Fruit fly (Drosophila melanogaster) whole organism: Measurements from ENCODE around the gene Septin4.

Experiments
- CG8478 ChIP-seq: fragments of >200 bp; optimal IDR thresholded peaks from 2 replicates; lab custom pipeline; 2018; ENCODE audit warnings: inconsistent platforms
- Dll ChIP-seq: fragments of >200 bp; optimal IDR thresholded peaks from 2 replicates; lab custom pipeline; 2017
- EcR ChIP-seq, 2 experiments: fragments of >200 bp; optimal IDR thresholded peaks; 2 replicates each; lab custom pipeline; 2017; ENCODE audit warnings: missing biosample characterization in 2 of 2, missing genetic modification characterization in 2 of 2, missing genetic modification reagents in 2 of 2
- pan ChIP-seq: fragments of >200 bp; optimal IDR thresholded peaks from 2 replicates; lab custom pipeline; 2017
- psq ChIP-seq: fragments of >200 bp; optimal IDR thresholded peaks from 2 replicates; lab custom pipeline; 2017
- usp ChIP-seq: fragments of >200 bp; optimal IDR thresholded peaks from 2 replicates; lab custom pipeline; 2017; ENCODE audit warnings: missing biosample characterization, missing genetic modification characterization, mixed read lengths

Septin4 gene

DNA sequence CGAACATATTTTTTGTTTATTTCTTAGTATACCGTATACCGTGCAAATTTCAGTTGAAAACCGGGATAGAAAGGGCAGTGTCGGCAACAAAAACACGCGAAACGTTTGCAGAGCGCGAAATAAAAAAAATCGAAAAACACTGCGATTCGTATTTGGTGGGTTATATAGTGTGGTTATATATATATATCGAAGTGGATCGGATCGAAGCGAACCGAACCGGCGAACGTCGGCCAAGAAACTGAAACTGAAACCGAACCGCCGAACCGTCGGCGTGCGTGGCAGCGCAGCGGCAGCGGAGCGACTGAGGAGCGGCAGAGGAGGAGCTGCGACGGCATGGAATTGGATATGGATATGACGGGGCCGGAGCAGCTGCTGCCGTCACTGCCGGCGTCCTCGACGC lies 26.2 kb upstream of the Septin4 start, which contains the start of the genes CG32572 and CG34325:
CG32572 (plus strand) TSS at position 16 of the 400 bp plus-strand sequence.
CG34325 (minus strand) TSS at position 244 of the 400 bp plus-strand sequence.
- no peak for TF ChIP-seq psq (lab: Kevin White, UChicago)
- TF ChIP-seq usp (GFP tag; lab: Kevin White, UChicago), result no peak
- no peak for TF ChIP-seq Dll (lab: Kevin White, UChicago)
- no peak for TF ChIP-seq CG8478 (lab: Kevin White, UChicago)
- no peak for TF ChIP-seq pan
- no peak for TF ChIP-seq EcR (GFP tag; optimal IDR thresholded peaks at IDR 0.05; lab: Kevin White, UChicago)

DNA sequence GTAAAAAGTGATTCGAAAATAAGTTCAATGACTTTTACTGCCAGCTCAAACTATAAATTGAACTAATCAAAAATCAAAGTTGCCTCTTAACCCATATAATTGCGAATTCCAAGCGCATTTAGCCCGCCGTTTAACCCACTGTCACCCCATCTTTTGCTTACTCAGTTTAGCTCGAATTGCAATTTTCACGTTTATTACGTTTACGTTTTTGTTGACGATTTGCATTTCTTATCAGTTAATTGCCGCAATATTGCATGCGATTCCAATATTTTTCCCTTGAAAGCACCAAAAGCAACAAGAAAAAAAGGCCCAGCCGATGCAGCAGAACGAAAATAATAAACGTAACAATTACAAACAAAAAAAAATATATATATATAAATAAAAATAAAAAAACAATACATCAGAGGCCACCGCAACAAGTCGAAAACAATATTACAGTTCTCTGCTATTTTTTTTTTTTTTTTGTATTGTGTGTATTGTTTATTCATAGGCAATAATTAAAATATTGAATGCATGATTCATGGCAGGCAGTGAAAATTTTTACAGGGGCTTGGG lies 23.3 kb upstream of the Septin4 start:
- TF ChIP-seq usp (GFP tag; lab: Kevin White, UChicago) (no peak), psq (lab: Kevin White, UChicago) (no peak), pan (no peak), CG8478 (lab: Kevin White, UChicago) (no peak), Dll (lab: Kevin White, UChicago) (no peak), EcR (GFP tag; optimal IDR thresholded peaks at IDR 0.05; lab: Kevin White, UChicago) (no peak)

DNA sequence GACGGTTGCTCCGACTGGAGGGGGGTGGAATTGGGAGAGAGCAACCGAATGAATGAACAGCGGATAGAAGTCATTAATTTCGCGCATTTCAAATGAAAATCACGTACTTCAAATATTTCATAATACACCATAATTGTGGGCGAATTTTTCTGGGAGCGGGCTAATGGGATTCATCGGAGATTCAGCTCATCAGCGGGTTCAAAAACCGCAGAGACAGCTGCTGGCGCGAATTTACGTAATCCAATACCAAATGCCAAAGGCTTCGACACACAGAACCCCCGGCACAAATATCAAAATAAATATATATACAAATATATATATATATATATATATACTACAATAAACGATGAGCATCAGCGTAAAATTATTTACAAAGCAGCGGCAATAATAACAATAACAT lies 21.7 kb upstream of the Septin4 start:
- TF ChIP-seq psq (lab: Kevin White, UChicago) (no peak), EcR (GFP tag; optimal IDR thresholded peaks at IDR 0.05; lab: Kevin White, UChicago) (no peak), pan (no peak), CG8478 (lab: Kevin White, UChicago) (no peak), usp (GFP tag; lab: Kevin White, UChicago) (no peak), Dll (lab: Kevin White, UChicago) (no peak)

DNA sequence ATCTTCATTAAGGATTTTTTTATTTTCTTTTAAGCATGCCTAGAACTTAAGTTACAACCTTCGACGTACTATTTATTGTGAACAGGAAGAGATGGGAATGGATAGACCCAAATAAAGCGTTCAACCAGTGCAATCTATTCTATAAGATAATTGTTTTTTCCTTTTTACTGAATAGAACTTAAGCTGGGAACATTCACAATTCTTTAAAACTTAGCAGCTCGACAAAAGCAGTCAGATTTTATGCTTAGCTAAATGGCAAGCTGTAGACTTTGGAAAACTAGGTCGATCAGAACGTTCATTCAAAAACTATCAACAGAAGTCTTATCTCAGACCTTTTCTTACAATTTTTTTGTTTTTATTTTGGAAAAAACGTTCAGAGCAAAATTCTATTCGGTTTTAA lies 16.0 kb upstream of the Septin4 start, which contains the start of gene CG13008:
CG13008 (plus strand) TSS at position 301 of the 400 bp plus-strand sequence.
- TF ChIP-seq CG8478 (lab: Kevin White, UChicago) (no peak), Dll (lab: Kevin White, UChicago) (no peak), pan (no peak), psq (lab: Kevin White, UChicago) (no peak), EcR (GFP tag; optimal IDR thresholded peaks at IDR 0.05; lab: Kevin White, UChicago) (no peak), usp (GFP tag; lab: Kevin White, UChicago) (no peak)

DNA sequence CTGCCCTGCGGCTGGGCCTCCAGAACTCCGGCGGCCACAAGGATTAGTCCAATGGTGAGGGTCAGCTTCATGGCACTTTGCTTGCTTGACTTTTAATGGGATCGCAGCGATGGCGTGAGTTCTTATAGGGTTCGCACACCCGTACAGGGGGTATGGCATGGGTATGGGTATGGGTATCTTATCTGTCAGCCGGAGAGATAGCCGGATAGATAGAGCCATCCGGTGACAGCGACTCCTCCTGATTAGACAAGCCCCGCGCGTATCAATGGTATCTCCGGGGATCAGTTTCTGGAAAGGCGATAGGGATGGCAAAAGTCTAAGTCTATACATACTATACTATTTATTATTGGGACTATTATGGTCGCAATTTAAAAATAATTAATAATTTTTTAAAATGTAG lies 11.8 kb upstream of the Septin4 start, which contains the start of gene CG9672:
CG9672 (minus strand) TSS at position 101 of the 400 bp plus-strand sequence.
- TF ChIP-seq pan, result no peak
- TF ChIP-seq EcR (GFP tag; optimal IDR thresholded peaks at IDR 0.05; lab: Kevin White, UChicago), result no peak
- no peak for TF ChIP-seq psq (lab: Kevin White, UChicago)
- no peak for TF ChIP-seq CG8478 (lab: Kevin White, UChicago)
- no peak for TF ChIP-seq usp (GFP tag; lab: Kevin White, UChicago)
- TF ChIP-seq Dll (lab: Kevin White, UChicago), result no peak

DNA sequence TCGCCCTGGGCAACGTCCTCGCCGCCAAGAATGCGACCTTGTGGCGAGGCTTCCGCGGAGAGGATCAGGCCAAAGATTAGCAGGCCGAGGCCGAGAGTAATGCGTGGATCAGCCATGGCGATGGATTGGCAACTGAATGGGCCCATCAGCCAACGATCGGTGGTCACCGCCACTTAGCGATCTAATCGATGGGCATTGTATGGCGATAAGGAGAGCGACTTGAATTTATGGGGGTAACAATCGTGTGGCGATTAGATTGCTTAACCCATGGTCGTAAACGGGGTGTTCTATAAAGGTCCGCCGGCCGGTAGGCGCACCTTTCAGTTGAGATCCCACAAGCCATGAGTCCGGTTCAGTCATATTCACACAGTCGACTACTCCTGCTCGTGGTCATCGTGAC lies 8.8 kb upstream of the Septin4 start, which contains the start of the genes CG9673 and CG4653:
CG9673 (minus strand) TSS at position 138 of the 400 bp plus-strand sequence.
CG4653 (plus strand) TSS at position 335 of the 400 bp plus-strand sequence.
- TF ChIP-seq Dll (lab: Kevin White, UChicago), result no peak
- TF ChIP-seq pan, result no peak
- no peak for TF ChIP-seq EcR (GFP tag; optimal IDR thresholded peaks at IDR 0.05; lab: Kevin White, UChicago)
- TF ChIP-seq CG8478 (lab: Kevin White, UChicago), result no peak
- no peak for TF ChIP-seq psq (lab: Kevin White, UChicago)
- no peak for TF ChIP-seq usp (GFP tag; lab: Kevin White, UChicago)

DNA sequence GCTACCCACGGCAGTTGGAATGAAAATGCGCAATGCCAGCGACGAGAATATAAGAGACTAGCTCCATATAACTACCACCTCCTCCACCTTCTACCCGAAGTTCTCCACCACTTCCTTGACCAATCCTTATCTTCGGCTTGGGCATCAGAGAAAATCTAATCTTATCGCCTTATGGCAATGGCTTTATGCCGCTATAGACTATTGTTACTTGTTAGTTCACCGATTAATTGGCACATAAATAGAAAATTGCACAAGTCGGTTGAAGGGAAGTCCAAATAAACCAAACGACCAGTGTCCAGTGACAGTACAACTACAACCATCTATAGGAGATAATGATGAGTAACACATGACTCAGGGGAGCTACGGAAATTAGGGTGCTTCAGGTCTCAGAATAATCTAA lies 7.0 kb upstream of the Septin4 start, which contains the start of gene sphe:
sphe (minus strand) TSS at position 32 of the 400 bp plus-strand sequence.
- no peak for TF ChIP-seq EcR (GFP tag; optimal IDR thresholded peaks at IDR 0.05; lab: Kevin White, UChicago)
- no peak for TF ChIP-seq pan
- no peak for TF ChIP-seq Dll (lab: Kevin White, UChicago)
- no peak for TF ChIP-seq usp (GFP tag; lab: Kevin White, UChicago)
- TF ChIP-seq CG8478 (lab: Kevin White, UChicago), result no peak
- TF ChIP-seq psq (lab: Kevin White, UChicago), result no peak

DNA sequence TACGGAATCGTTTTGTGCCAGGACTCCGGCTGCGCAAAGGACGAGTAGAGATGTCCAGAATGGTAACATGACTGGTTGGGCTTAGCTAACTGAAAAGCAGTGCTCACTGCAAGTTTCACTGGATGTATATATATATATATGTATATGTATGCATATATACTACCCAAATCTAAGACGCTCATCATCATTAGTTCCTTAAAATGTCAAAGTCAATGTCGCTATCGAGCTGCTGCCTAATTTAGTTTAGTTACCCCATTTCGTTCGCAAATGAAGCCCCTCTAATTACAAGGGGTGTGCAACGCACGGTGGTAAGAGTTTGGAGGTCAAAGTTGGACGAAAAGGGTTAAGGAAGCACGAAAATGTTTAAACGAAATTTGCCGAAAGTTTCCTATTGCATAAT lies 5.1 kb upstream of the Septin4 start, which contains the start of gene CG9676:
CG9676 (minus strand) TSS at position 101 of the 400 bp plus-strand sequence.
- TF ChIP-seq Dll (lab: Kevin White, UChicago) (no peak), usp (GFP tag; lab: Kevin White, UChicago) (no peak), pan (no peak), CG8478 (lab: Kevin White, UChicago) (no peak), EcR (GFP tag; optimal IDR thresholded peaks at IDR 0.05; lab: Kevin White, UChicago) (no peak), psq (lab: Kevin White, UChicago) (no peak)

DNA sequence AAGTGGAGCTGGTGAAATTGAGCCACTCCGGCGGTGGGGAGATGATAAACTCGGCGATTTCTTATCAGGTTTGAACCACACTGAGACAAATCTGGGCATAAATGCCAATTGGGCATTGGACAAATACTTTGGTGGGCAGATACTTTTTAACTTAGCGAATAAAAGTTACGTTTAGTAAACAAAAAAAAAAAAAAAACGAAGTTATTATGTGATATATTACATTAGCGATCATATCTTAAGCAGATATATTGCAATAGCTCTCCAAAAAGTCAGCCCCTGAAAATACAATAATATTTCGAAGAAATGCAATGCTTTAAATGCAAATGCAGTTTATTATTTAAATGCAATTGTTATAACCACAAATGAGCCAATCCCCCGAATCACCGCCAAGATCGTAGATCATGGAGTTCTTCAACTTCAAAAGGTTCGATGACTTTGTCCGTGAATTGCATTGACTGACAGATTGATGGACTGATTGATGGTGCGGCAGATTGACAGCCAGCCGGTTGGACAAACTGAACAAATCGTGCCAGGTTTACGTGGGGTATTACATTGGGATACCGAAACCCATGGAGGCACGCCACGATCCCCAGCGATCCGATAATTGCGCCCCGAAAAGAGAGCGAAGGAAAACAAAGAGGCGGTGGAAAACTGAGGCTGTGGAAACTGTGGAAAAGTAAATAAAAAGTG lies 3.1 kb upstream of the Septin4 start:
- no peak for TF ChIP-seq Dll (lab: Kevin White, UChicago)
- TF ChIP-seq CG8478 (lab: Kevin White, UChicago), result no peak
- TF ChIP-seq psq (lab: Kevin White, UChicago), result no peak
- TF ChIP-seq EcR (GFP tag; optimal IDR thresholded peaks at IDR 0.05; lab: Kevin White, UChicago), result no peak
- no peak for TF ChIP-seq usp (GFP tag; lab: Kevin White, UChicago)

DNA sequence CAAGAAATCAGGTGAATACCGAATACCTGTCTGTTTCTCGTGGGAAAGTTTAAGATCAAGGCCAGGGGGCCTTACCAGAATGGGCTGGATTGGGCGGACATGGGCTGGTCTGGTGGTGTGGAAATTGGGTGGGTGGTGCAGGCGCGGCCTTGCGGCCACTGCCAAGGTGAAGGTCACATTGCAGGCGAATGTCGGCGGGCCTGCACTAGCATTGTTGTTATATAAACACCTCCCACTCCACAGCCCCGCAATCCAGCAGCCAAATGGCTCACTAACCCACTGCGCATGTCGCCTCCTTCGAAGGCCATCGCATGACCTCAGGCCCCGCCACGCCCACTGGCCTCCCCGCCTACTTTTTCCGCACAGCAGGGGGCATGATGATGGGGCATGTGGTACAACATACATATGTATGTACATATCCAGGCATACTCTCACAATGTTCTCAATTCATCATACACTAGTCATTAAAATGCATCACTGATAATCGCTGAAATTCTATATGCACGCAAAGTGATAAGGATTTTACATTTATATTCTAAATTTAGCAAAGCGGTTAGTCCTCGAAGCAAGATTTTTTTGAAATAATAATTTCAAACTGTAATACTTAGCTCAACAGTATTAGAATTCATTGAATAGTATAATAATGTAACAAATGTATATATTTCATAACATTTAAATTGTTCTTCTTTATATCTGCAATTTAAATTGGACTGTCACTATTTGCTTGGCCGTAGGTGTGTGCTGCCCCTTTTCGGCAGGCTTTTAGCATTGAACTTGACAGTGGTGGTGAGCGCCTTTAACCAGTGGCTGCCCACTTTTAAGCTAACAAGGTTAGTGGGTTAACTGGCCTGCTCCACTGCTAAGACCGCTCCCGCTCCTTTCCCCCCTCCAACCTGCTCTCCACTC lies 1.9 kb upstream of the Septin4 start:
- TF ChIP-seq EcR (GFP tag; optimal IDR thresholded peaks at IDR 0.05; lab: Kevin White, UChicago) (no peak), psq (lab: Kevin White, UChicago) (no peak), usp (GFP tag; lab: Kevin White, UChicago) (no peak), pan (no peak), CG8478 (lab: Kevin White, UChicago) (no peak), Dll (lab: Kevin White, UChicago) (no peak)
